Fruit fly (Drosophila melanogaster) whole organism, prepupa: ENCODE results near the gene TpnC25D.

Experiments used
- CG10631 ChIP-seq: fragments of 200-800 bp; sonication (Bioruptor generic); optimal IDR thresholded peaks from 2 replicates; lab custom pipeline; 2016; ENCODE audit warnings: missing biosample characterization, missing genetic modification characterization
- CG11294 ChIP-seq: fragments of 200-800 bp; sonication (Bioruptor generic); IDR thresholded peaks from 2 replicates; pipeline ENCODE4 v1.3.6; 2022; ENCODE audit warnings: missing biosample characterization, missing genetic modification characterization
- CG11762 ChIP-seq: fragments of 200-800 bp; sonication (Bioruptor generic); optimal IDR thresholded peaks from 3 replicates; lab custom pipeline; 2016; ENCODE audit warnings: missing biosample characterization, missing genetic modification characterization; ENCODE audit not compliant: insufficient read depth
- CG11902 ChIP-seq: fragments of 200-800 bp; sonication (Bioruptor generic); optimal IDR thresholded peaks from 3 replicates; lab custom pipeline; 2016; ENCODE audit warnings: missing biosample characterization, missing genetic modification characterization
- CG15336 ChIP-seq: fragments of 200-800 bp; sonication (Bioruptor generic); IDR thresholded peaks from 2 replicates; pipeline ENCODE4 v1.3.6; 2022; ENCODE audit warnings: missing biosample characterization, missing genetic modification characterization
- CG1621 ChIP-seq: fragments of 200-800 bp; sonication (Bioruptor generic); optimal IDR thresholded peaks from 3 replicates; lab custom pipeline; 2018; ENCODE audit warnings: missing biosample characterization, mild to moderate bottlenecking, missing genetic modification characterization
- CG16779 ChIP-seq: fragments of 200-800 bp; sonication (Bioruptor generic); optimal IDR thresholded peaks from 3 replicates; lab custom pipeline; 2017; ENCODE audit warnings: missing biosample characterization, mild to moderate bottlenecking, missing genetic modification characterization
- CG31627 ChIP-seq: fragments of 200-800 bp; sonication (Bioruptor generic); optimal IDR thresholded peaks from 3 replicates; lab custom pipeline; 2016; ENCODE audit warnings: missing biosample characterization, missing genetic modification characterization
- CG32006 ChIP-seq: fragments of 200-800 bp; sonication (Bioruptor generic); optimal IDR thresholded peaks from 3 replicates; lab custom pipeline; 2017; ENCODE audit warnings: missing biosample characterization, mild to moderate bottlenecking, missing genetic modification characterization
- CG34406 ChIP-seq: fragments of 200-800 bp; sonication (Bioruptor generic); optimal IDR thresholded peaks from 3 replicates; lab custom pipeline; 2016; ENCODE audit warnings: missing biosample characterization, missing genetic modification characterization
- CG4318 ChIP-seq: fragments of 200-800 bp; sonication (Bioruptor generic); optimal IDR thresholded peaks from 3 replicates; lab custom pipeline; 2017; ENCODE audit warnings: missing biosample characterization, mild to moderate bottlenecking, missing genetic modification characterization
- CG6163 ChIP-seq: fragments of 200-800 bp; sonication (Bioruptor generic); IDR thresholded peaks from 3 replicates; pipeline ENCODE4 v1.3.6; 2022; ENCODE audit warnings: missing biosample characterization, missing genetic modification characterization
- CG6276 ChIP-seq: fragments of 200-800 bp; sonication (Bioruptor generic); optimal IDR thresholded peaks from 2 replicates; lab custom pipeline; 2017; ENCODE audit warnings: missing biosample characterization, mild to moderate bottlenecking, missing genetic modification characterization
- CG6792 ChIP-seq: fragments of 200-800 bp; sonication (Bioruptor generic); optimal IDR thresholded peaks from 3 replicates; lab custom pipeline; 2016; ENCODE audit warnings: missing biosample characterization, missing genetic modification characterization
- CG6808 ChIP-seq: fragments of 200-800 bp; sonication (Bioruptor generic); optimal IDR thresholded peaks from 3 replicates; lab custom pipeline; 2017; ENCODE audit warnings: missing biosample characterization, missing genetic modification characterization, mild to moderate bottlenecking, moderate library complexity, missing genetic modification reagents
- CG7368 ChIP-seq: fragments of 200-800 bp; sonication (Bioruptor generic); optimal IDR thresholded peaks from 3 replicates; lab custom pipeline; 2016; ENCODE audit warnings: missing biosample characterization, missing genetic modification characterization
- CG8119 ChIP-seq: fragments of 200-800 bp; sonication (Bioruptor generic); IDR thresholded peaks from 3 replicates; pipeline ENCODE4 v1.3.6; 2022; ENCODE audit warnings: missing biosample characterization, missing genetic modification characterization
- CG8319 ChIP-seq: fragments of 200-800 bp; sonication (Bioruptor generic); optimal IDR thresholded peaks from 3 replicates; lab custom pipeline; 2016; ENCODE audit warnings: missing biosample characterization, missing genetic modification characterization
- CG9139 ChIP-seq: fragments of 200-800 bp; sonication (Bioruptor generic); optimal IDR thresholded peaks from 3 replicates; lab custom pipeline; 2017; ENCODE audit warnings: missing biosample characterization, mild to moderate bottlenecking, missing genetic modification characterization
- Eip75B ChIP-seq: fragments of 200-800 bp; sonication (Bioruptor generic); optimal IDR thresholded peaks from 3 replicates; lab custom pipeline; 2016; ENCODE audit warnings: missing biosample characterization, missing genetic modification characterization
- Eip78C ChIP-seq: fragments of 200-800 bp; sonication (Bioruptor generic); peaks from one replicate; lab custom pipeline; 2016; ENCODE audit warnings: missing biosample characterization, missing genetic modification characterization
- Eip93F ChIP-seq: fragments of 200-800 bp; sonication (Bioruptor generic); optimal IDR thresholded peaks from 2 replicates; lab custom pipeline; 2016; ENCODE audit warnings: missing biosample characterization, mild to moderate bottlenecking, missing genetic modification characterization
- Ets21C ChIP-seq: fragments of 200-800 bp; sonication (Bioruptor generic); optimal IDR thresholded peaks from 3 replicates; lab custom pipeline; 2016; ENCODE audit warnings: missing biosample characterization, missing genetic modification characterization
- Ets96B ChIP-seq: fragments of 200-800 bp; optimal IDR thresholded peaks from 2 replicates; lab custom pipeline; 2019; ENCODE audit warnings: missing biosample characterization, mild to moderate bottlenecking, missing genetic modification characterization, moderate library complexity
- Hr38 ChIP-seq: sonication (Bioruptor generic); optimal IDR thresholded peaks from 2 replicates; lab custom pipeline; 2016; ENCODE audit warnings: missing biosample characterization, missing genetic modification characterization
- Hr39 ChIP-seq: fragments of 200-800 bp; sonication (Bioruptor generic); optimal IDR thresholded peaks from 2 replicates; lab custom pipeline; 2016; ENCODE audit warnings: missing biosample characterization, missing genetic modification characterization
- Hr4 ChIP-seq: fragments of 200-800 bp; sonication (Bioruptor generic); optimal IDR thresholded peaks from 3 replicates; lab custom pipeline; 2016; ENCODE audit warnings: missing biosample characterization, missing genetic modification characterization
- Met ChIP-seq: fragments of 200-800 bp; sonication (Bioruptor generic); optimal IDR thresholded peaks from 3 replicates; lab custom pipeline; 2016; ENCODE audit warnings: missing biosample characterization, missing genetic modification characterization
- OdsH ChIP-seq: fragments of 200-800 bp; sonication (Bioruptor generic); optimal IDR thresholded peaks from 3 replicates; lab custom pipeline; 2016; ENCODE audit warnings: missing biosample characterization, missing genetic modification characterization
- Smox ChIP-seq: fragments of 200-800 bp; sonication (Bioruptor generic); optimal IDR thresholded peaks from 3 replicates; lab custom pipeline; 2016; ENCODE audit warnings: missing biosample characterization, missing genetic modification characterization
- Sox14 ChIP-seq: fragments of 200-800 bp; sonication (Bioruptor generic); optimal IDR thresholded peaks from 3 replicates; lab custom pipeline; 2016; ENCODE audit warnings: missing biosample characterization, missing genetic modification characterization
- Sox15 ChIP-seq: fragments of 200-800 bp; sonication (Bioruptor generic); optimal IDR thresholded peaks from 3 replicates; lab custom pipeline; 2016; ENCODE audit warnings: missing biosample characterization, missing genetic modification characterization
- achi ChIP-seq: fragments of 200-800 bp; sonication (Bioruptor generic); optimal IDR thresholded peaks from 3 replicates; lab custom pipeline; 2016; ENCODE audit warnings: missing biosample characterization, missing genetic modification characterization
- acj6 ChIP-seq: fragments of 200-800 bp; sonication (Bioruptor generic); optimal IDR thresholded peaks from 3 replicates; lab custom pipeline; 2016; ENCODE audit warnings: missing biosample characterization, missing genetic modification characterization
- cyc ChIP-seq: fragments of 200-800 bp; sonication (Bioruptor generic); optimal IDR thresholded peaks from 3 replicates; lab custom pipeline; 2016; ENCODE audit warnings: missing biosample characterization, missing genetic modification characterization
- dac ChIP-seq: fragments of 200-800 bp; sonication (Bioruptor generic); optimal IDR thresholded peaks from 2 replicates; lab custom pipeline; 2017; ENCODE audit warnings: missing biosample characterization, mild to moderate bottlenecking, missing genetic modification characterization
- eg ChIP-seq: fragments of 200-800 bp; sonication (Bioruptor generic); IDR thresholded peaks from 3 replicates; pipeline ENCODE4 v1.3.6; 2022; ENCODE audit warnings: missing biosample characterization, missing genetic modification characterization
- esn ChIP-seq: fragments of 200-800 bp; sonication (Bioruptor generic); optimal IDR thresholded peaks from 2 replicates; lab custom pipeline; 2016; ENCODE audit warnings: missing biosample characterization, mild to moderate bottlenecking, missing genetic modification characterization, moderate library complexity
- fd59A ChIP-seq: fragments of 200-800 bp; sonication (Bioruptor generic); optimal IDR thresholded peaks from 2 replicates; lab custom pipeline; 2017; ENCODE audit warnings: missing biosample characterization, mild to moderate bottlenecking, missing genetic modification characterization, missing genetic modification reagents
- fkh ChIP-seq: fragments of 200-800 bp; sonication (Bioruptor generic); optimal IDR thresholded peaks from 3 replicates; lab custom pipeline; 2017; ENCODE audit warnings: missing biosample characterization, mild to moderate bottlenecking, missing genetic modification characterization, moderate library complexity
- pdm3 ChIP-seq: fragments of 200-800 bp; sonication (Bioruptor generic); optimal IDR thresholded peaks from 3 replicates; lab custom pipeline; 2016; ENCODE audit warnings: missing biosample characterization, missing genetic modification characterization
- salr ChIP-seq, 2 experiments: fragments of 200-800 bp; sonication (Bioruptor generic); optimal IDR thresholded peaks; 3 replicates each; lab custom pipeline; 2016 to 2018; ENCODE audit warnings: missing biosample characterization in 2 of 2, missing genetic modification characterization in 2 of 2, mild to moderate bottlenecking in 1 of 2
- spab ChIP-seq: fragments of 200-800 bp; sonication (Bioruptor generic); optimal IDR thresholded peaks from 2 replicates; lab custom pipeline; 2017; ENCODE audit warnings: missing biosample characterization, mild to moderate bottlenecking, missing genetic modification characterization, missing genetic modification reagents
- ss ChIP-seq, 2 experiments: fragments of 200-800 bp; sonication (Bioruptor generic); optimal IDR thresholded peaks; 2 replicates in 1 of 2; 3 replicates in 1 of 2; lab custom pipeline; 2017 to 2018; ENCODE audit warnings: mild to moderate bottlenecking in 2 of 2, missing biosample characterization in 2 of 2, missing genetic modification characterization in 2 of 2, moderate library complexity in 1 of 2
- svp ChIP-seq: fragments of 200-800 bp; sonication (Bioruptor generic); peaks from one replicate; lab custom pipeline; 2016; ENCODE audit warnings: missing biosample characterization, missing genetic modification characterization
- topi ChIP-seq: fragments of 200-800 bp; sonication (Bioruptor generic); optimal IDR thresholded peaks from 3 replicates; lab custom pipeline; 2016; ENCODE audit warnings: missing biosample characterization, missing genetic modification characterization
- vri ChIP-seq: fragments of 200-800 bp; sonication (Bioruptor generic); optimal IDR thresholded peaks from 3 replicates; lab custom pipeline; 2016; ENCODE audit warnings: missing biosample characterization, mild to moderate bottlenecking, missing genetic modification characterization

The TpnC25D gene

DNA sequence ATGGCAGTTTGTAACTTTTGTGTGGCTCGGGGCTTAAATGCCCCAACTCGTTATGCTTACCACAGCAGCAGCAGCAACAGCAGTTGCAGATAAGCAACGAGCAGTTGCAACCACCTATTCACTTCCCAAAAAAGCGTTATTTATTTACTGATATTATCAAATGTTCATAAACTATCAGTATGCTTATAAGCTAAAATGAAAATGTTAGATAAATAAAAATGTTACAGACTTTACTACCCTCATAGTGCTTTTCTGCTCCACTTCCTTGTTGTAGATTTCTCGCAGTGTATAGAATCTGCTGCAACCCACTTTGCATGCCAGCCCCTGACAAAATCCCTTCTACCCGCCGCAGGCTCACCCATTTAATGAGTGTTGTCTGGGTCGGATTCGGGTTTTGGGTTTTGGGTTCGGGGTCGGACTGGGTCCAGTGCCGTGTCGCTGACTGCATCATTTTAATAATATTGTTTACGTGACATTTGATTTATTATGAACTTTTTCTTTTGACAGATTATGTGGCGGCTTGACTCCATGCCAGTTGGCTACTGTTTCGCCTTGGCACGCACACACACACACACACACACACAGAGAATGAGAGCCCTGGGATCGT is 37.7 kb downstream of the TpnC25D start (continued):
- peak; percentile 92 for TF ChIP-seq fd59A (GFP tag; lab: Kevin White, UChicago)
- peak; percentile 33; the same call in 1 of the 2 replicates for TF ChIP-seq CG11294
- peak; percentile 95 for TF ChIP-seq spab (GFP tag; lab: Kevin White, UChicago)
- peak; percentile 96 for TF ChIP-seq CG31627
- TF ChIP-seq Hr4 = peak; percentile 69
- TF ChIP-seq fkh (GFP tag; lab: Kevin White, UChicago) = no peak
- TF ChIP-seq Eip78C = peak; percentile 99
- peak; percentile 55 for TF ChIP-seq CG4318 (GFP tag; lab: Kevin White, UChicago)
- TF ChIP-seq achi (GFP tag; lab: Kevin White, UChicago) = peak; percentile 92
- TF ChIP-seq Sox14 (GFP tag; lab: Kevin White, UChicago) = peak; percentile 96
- peak; percentile 95 for TF ChIP-seq CG6792
- TF ChIP-seq CG10631 (GFP tag; lab: Kevin White, UChicago) = peak; percentile 94
- TF ChIP-seq cyc (GFP tag; lab: Kevin White, UChicago) = peak; percentile 96
- peak; percentile 91 for TF ChIP-seq CG6808
- peak; percentile 89 for TF ChIP-seq CG11902 (GFP tag; lab: Kevin White, UChicago)
- peak; percentile 91 for TF ChIP-seq OdsH (GFP tag; lab: Kevin White, UChicago)
- TF ChIP-seq CG11762 = peak; percentile 85
- peak; percentile 86 for TF ChIP-seq CG9139 (GFP tag; lab: Kevin White, UChicago)
- TF ChIP-seq Sox15 (GFP tag; lab: Kevin White, UChicago) = peak; percentile 89
- peak; percentile 77 to 83 for TF ChIP-seq salr (GFP tag; optimal IDR thresholded peaks at IDR 0.05; lab: Kevin White, UChicago)
- TF ChIP-seq CG34406 = peak; percentile 93
- TF ChIP-seq CG16779 (tag; lab: Kevin White, UChicago) = peak; percentile 78
- TF ChIP-seq CG15336 (GFP tag; lab: Robert Waterston, UW) = peak; percentile 80
- peak; percentile 97 for TF ChIP-seq Met (GFP tag; lab: Kevin White, UChicago)
- TF ChIP-seq CG1621 (tag; lab: Kevin White, UChicago) = peak; percentile 90
- TF ChIP-seq CG6276 (GFP tag; lab: Kevin White, UChicago) = peak; percentile 77
- peak; percentile 76 for TF ChIP-seq eg (GFP tag; lab: Robert Waterston, UW)
- TF ChIP-seq vri (GFP tag; lab: Kevin White, UChicago) = peak; percentile 99
- TF ChIP-seq pdm3 = peak; percentile 94

dm6 chr2L:5256036-5256846 is 39.7 kb downstream of the TpnC25D start:
- TF ChIP-seq Hr38 (GFP tag; lab: Kevin White, UChicago) (no peak), Eip93F (peak; percentile 84), CG6163 (GFP tag; lab: Robert Waterston, UW) (peak; percentile 80), svp (peak; percentile 98), Ets21C (peak; percentile 63), OdsH (GFP tag; lab: Kevin White, UChicago) (peak; percentile 68), esn (GFP tag; lab: Kevin White, UChicago) (peak; percentile 88), acj6 (GFP tag; lab: Kevin White, UChicago) (peak; percentile 78), CG8119 (GFP tag; lab: Robert Waterston, UW) (peak; percentile 44; the same call in 1 of the 3 replicates), CG4318 (GFP tag; lab: Kevin White, UChicago) (peak; percentile 6), CG6276 (GFP tag; lab: Kevin White, UChicago) (no peak), Met (GFP tag; lab: Kevin White, UChicago) (peak; percentile 89), achi (GFP tag; lab: Kevin White, UChicago) (peak; percentile 63), CG1621 (tag; lab: Kevin White, UChicago) (peak; percentile 9), ss (GFP tag; optimal IDR thresholded peaks at IDR 0.05; lab: Kevin White, UChicago) (peak; percentile 26 to 54), topi (GFP tag; lab: Kevin White, UChicago) (peak; percentile 84), Hr39 (GFP tag; lab: Kevin White, UChicago) (peak; percentile 85), CG7368 (peak; percentile 64), dac (GFP tag; lab: Kevin White, UChicago) (no peak), Eip75B (GFP tag; lab: Kevin White, UChicago) (peak; percentile 53), CG34406 (peak; percentile 61), Smox (GFP tag; lab: Kevin White, UChicago) (peak; percentile 81), CG6808 (peak; percentile 49), Sox14 (GFP tag; lab: Kevin White, UChicago) (peak; percentile 79), CG11294 (no peak; the same call in 1 of the 2 replicates), CG32006 (GFP tag; lab: Kevin White, UChicago) (peak; percentile 26), CG8319 (GFP tag; lab: Kevin White, UChicago) (peak; percentile 30), CG6792 (peak; percentile 61), Ets96B (peak; percentile 74)
